Fruit fly (Drosophila melanogaster): ENCODE data around the gene trus.
A peak's percentile ranks its signal among the peaks of the same experiment; 100 is the strongest.

DNA sequence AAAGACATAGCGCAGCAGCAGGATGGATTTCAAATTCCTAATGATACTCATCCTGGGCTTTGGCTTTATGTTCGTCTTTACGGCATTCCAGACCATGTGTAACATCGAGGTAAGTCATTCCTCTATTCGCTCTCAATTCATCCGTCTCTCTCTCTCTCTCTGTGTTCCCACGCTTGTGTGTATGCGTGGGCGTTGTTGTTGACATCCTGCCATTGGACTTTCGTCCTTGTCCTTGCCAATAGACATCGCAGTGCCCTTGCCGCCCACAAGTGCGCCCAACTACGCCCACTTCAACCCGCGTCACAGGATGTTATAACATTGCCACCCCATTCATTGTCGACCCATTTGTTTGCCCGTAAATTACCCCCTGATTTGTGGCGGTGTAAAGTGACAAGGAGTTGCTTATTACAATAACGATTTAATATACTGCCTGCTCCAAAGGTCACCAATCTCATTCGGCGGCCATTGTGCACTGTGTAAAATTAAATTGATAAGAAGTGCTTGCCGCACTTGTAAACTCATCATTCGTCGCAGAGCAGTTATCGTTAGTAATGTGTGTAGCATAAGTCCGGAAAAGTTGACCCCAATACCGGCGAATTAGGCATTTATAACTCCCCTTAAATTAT, 6.6 kb upstream of the trus start:
- TF ChIP-seq CG8159 (tag; optimal IDR thresholded peaks at IDR 0.05) (peak; percentile 18), Pif1A (GFP tag; optimal IDR thresholded peaks at IDR 0.05) (peak; percentile 5), EcR (GFP tag; optimal IDR thresholded peaks at IDR 0.05) (peak; percentile 34), CG10348 (GFP tag; IDR thresholded peaks at IDR 0.05) (no peak)

Measured in whole organism, pupa.